Fruit fly (Drosophila melanogaster) whole organism, embryonic: ENCODE data around the gene CG5937.
A peak's percentile ranks its signal among the peaks of the same experiment; 100 is the strongest.

ENCODE experiments used
- Bgb ChIP-seq: fragments of 200-800 bp; sonication (Bioruptor generic); IDR thresholded peaks from 2 replicates; pipeline ENCODE4 v1.3.6; 2022; ENCODE audit warnings: missing biosample characterization, missing genetic modification characterization; ENCODE audit not compliant: partially characterized antibody
- CG10147 ChIP-seq: fragments of 200-800 bp; sonication (Bioruptor generic); optimal IDR thresholded peaks from 2 replicates; lab custom pipeline; 2019; ENCODE audit warnings: missing biosample characterization, mild to moderate bottlenecking, missing genetic modification characterization, moderate library complexity
- CG10209 ChIP-seq: fragments of 200-800 bp; sonication (Bioruptor generic); optimal IDR thresholded peaks from 3 replicates; lab custom pipeline; 2017; ENCODE audit warnings: missing biosample characterization, mild to moderate bottlenecking, missing genetic modification characterization, missing genetic modification reagents
- CG1024 ChIP-seq: fragments of 200-800 bp; sonication (Bioruptor generic); IDR thresholded peaks from 2 replicates; pipeline ENCODE4 v1.3.6; 2022; ENCODE audit warnings: missing biosample characterization, missing genetic modification characterization
- CG10267 ChIP-seq: fragments of 200-800 bp; sonication (Bioruptor generic); optimal IDR thresholded peaks from 2 replicates; lab custom pipeline; 2018; ENCODE audit warnings: missing biosample characterization, mild to moderate bottlenecking, missing genetic modification characterization, moderate library complexity
- CG10462 ChIP-seq: fragments of 200-800 bp; sonication (Bioruptor generic); optimal IDR thresholded peaks from 2 replicates; lab custom pipeline; 2016; ENCODE audit warnings: missing biosample characterization, missing genetic modification characterization
- CG10959 ChIP-seq: fragments of 200-800 bp; sonication (Bioruptor generic); IDR thresholded peaks from 2 replicates; pipeline ENCODE4 v1.3.6; 2022; ENCODE audit warnings: missing biosample characterization, missing genetic modification characterization
- CG11093 ChIP-seq: fragments of 200-800 bp; sonication (Bioruptor generic); IDR thresholded peaks from 3 replicates; pipeline ENCODE4 v1.3.6; 2022; ENCODE audit warnings: missing biosample characterization, missing genetic modification characterization
- CG12104 ChIP-seq: fragments of 200-800 bp; sonication (Bioruptor generic); optimal IDR thresholded peaks from 3 replicates; lab custom pipeline; 2016; ENCODE audit warnings: missing biosample characterization, missing genetic modification characterization
- CG12769 ChIP-seq: fragments of 200-800 bp; sonication (Bioruptor generic); optimal IDR thresholded peaks from 2 replicates; lab custom pipeline; 2019; ENCODE audit warnings: missing biosample characterization, mild to moderate bottlenecking, missing genetic modification characterization, moderate library complexity
- CG13123 ChIP-seq: fragments of 200-800 bp; sonication (Bioruptor generic); optimal IDR thresholded peaks from 2 replicates; lab custom pipeline; 2016; ENCODE audit warnings: missing biosample characterization, missing genetic modification characterization
- CG14710 ChIP-seq: fragments of 200-800 bp; sonication (Bioruptor generic); optimal IDR thresholded peaks from 3 replicates; lab custom pipeline; 2019; ENCODE audit warnings: missing biosample characterization, mild to moderate bottlenecking, missing genetic modification characterization, moderate library complexity
- CG16815 ChIP-seq: fragments of 200-800 bp; sonication (Bioruptor generic); optimal IDR thresholded peaks from 3 replicates; lab custom pipeline; 2017; ENCODE audit warnings: missing biosample characterization, mild to moderate bottlenecking, missing genetic modification characterization
- CG17612 ChIP-seq: fragments of 200-800 bp; sonication (Bioruptor generic); IDR thresholded peaks from 2 replicates; pipeline ENCODE4 v1.3.6; 2022; ENCODE audit warnings: missing biosample characterization, missing genetic modification characterization
- CG18262 ChIP-seq: fragments of 200-800 bp; optimal IDR thresholded peaks from 3 replicates; lab custom pipeline; 2019; ENCODE audit warnings: missing biosample characterization, mild to moderate bottlenecking, missing genetic modification characterization, moderate library complexity
- CG3847 ChIP-seq: fragments of 200-800 bp; sonication (Bioruptor generic); IDR thresholded peaks from 2 replicates; pipeline ENCODE4 v1.3.6; 2022; ENCODE audit warnings: missing biosample characterization, missing genetic modification characterization
- CG43689 ChIP-seq: fragments of 200-800 bp; sonication (Bioruptor generic); IDR thresholded peaks from 2 replicates; pipeline ENCODE4 v1.3.6; 2022; ENCODE audit warnings: missing biosample characterization, missing genetic modification characterization
- CG5245 ChIP-seq: fragments of 200-800 bp; sonication (Bioruptor generic); optimal IDR thresholded peaks from 3 replicates; lab custom pipeline; 2016; ENCODE audit warnings: missing biosample characterization, missing genetic modification characterization
- CG6254 ChIP-seq: fragments of 200-800 bp; sonication (Bioruptor generic); optimal IDR thresholded peaks from 3 replicates; lab custom pipeline; 2017; ENCODE audit warnings: mild to moderate bottlenecking, missing biosample characterization, missing genetic modification reagents, missing genetic modification characterization
- CG6854 ChIP-seq: fragments of 200-800 bp; sonication (Bioruptor generic); optimal IDR thresholded peaks from 3 replicates; lab custom pipeline; 2017; ENCODE audit warnings: missing biosample characterization, mild to moderate bottlenecking, missing genetic modification characterization
- CG7271 ChIP-seq: fragments of 200-800 bp; sonication (Bioruptor generic); optimal IDR thresholded peaks from 2 replicates; lab custom pipeline; 2018; ENCODE audit warnings: missing biosample characterization, mild to moderate bottlenecking, missing genetic modification characterization, moderate library complexity
- CG7556 ChIP-seq: fragments of 200-800 bp; sonication (Bioruptor generic); optimal IDR thresholded peaks from 2 replicates; lab custom pipeline; 2017; ENCODE audit warnings: missing biosample characterization, mild to moderate bottlenecking, missing genetic modification characterization
- CG8281 ChIP-seq: fragments of 200-800 bp; sonication (Bioruptor generic); optimal IDR thresholded peaks from 2 replicates; lab custom pipeline; 2018; ENCODE audit warnings: missing biosample characterization, mild to moderate bottlenecking, missing genetic modification characterization, moderate library complexity
- CHES-1-like ChIP-seq: fragments of 200-800 bp; sonication (Bioruptor generic); optimal IDR thresholded peaks from 2 replicates; lab custom pipeline; 2016; ENCODE audit warnings: missing biosample characterization, missing genetic modification characterization
- Chrac-16 ChIP-seq: fragments of 200-800 bp; sonication (Bioruptor generic); optimal IDR thresholded peaks from 3 replicates; lab custom pipeline; 2016; ENCODE audit warnings: missing biosample characterization, missing genetic modification characterization
- D19B ChIP-seq: fragments of 200-800 bp; sonication (Bioruptor generic); optimal IDR thresholded peaks from 2 replicates; lab custom pipeline; 2017; ENCODE audit warnings: missing biosample characterization, mild to moderate bottlenecking, missing genetic modification characterization
- Dll ChIP-seq: fragments of 200-800 bp; sonication (Bioruptor generic); IDR thresholded peaks from 4 replicates; pipeline ENCODE4 v1.3.6; 2022; ENCODE audit warnings: missing biosample characterization, missing genetic modification characterization; ENCODE audit not compliant: partially characterized antibody
- Doc2 ChIP-seq: fragments of 200-800 bp; sonication (Bioruptor generic); IDR thresholded peaks from 2 replicates; pipeline ENCODE4 v1.3.6; 2022; ENCODE audit warnings: missing biosample characterization, missing genetic modification characterization
- Doc3 ChIP-seq: fragments of 200-800 bp; sonication (Bioruptor generic); IDR thresholded peaks from 3 replicates; pipeline ENCODE4 v1.3.6; 2022; ENCODE audit warnings: missing biosample characterization, missing genetic modification characterization; ENCODE audit not compliant: partially characterized antibody
- Fer2 ChIP-seq: fragments of 200-800 bp; sonication (Bioruptor generic); optimal IDR thresholded peaks from 2 replicates; lab custom pipeline; 2018; ENCODE audit warnings: missing biosample characterization, mild to moderate bottlenecking, missing genetic modification characterization, moderate library complexity
- Hr3 ChIP-seq: fragments of 200-800 bp; sonication (Bioruptor generic); optimal IDR thresholded peaks from 3 replicates; lab custom pipeline; 2016; ENCODE audit warnings: missing biosample characterization, missing genetic modification characterization
- Hsf ChIP-seq: fragments of 200-800 bp; sonication (Bioruptor generic); optimal IDR thresholded peaks from 3 replicates; lab custom pipeline; 2016; ENCODE audit warnings: missing biosample characterization, missing genetic modification characterization
- PHDP ChIP-seq: fragments of 200-800 bp; sonication (Bioruptor generic); optimal IDR thresholded peaks from 3 replicates; lab custom pipeline; 2018; ENCODE audit warnings: missing biosample characterization, mild to moderate bottlenecking, missing genetic modification characterization, moderate library complexity
- Sox100B ChIP-seq: fragments of 200-800 bp; sonication (Bioruptor generic); optimal IDR thresholded peaks from 3 replicates; lab custom pipeline; 2018; ENCODE audit warnings: missing biosample characterization, mild to moderate bottlenecking, missing genetic modification characterization
- aop ChIP-seq: fragments of 200-800 bp; sonication (Bioruptor generic); IDR thresholded peaks from 2 replicates; pipeline ENCODE4 v1.3.6; 2022; ENCODE audit warnings: missing biosample characterization, missing genetic modification characterization
- bowl ChIP-seq: fragments of 200-800 bp; sonication (Bioruptor generic); IDR thresholded peaks from 2 replicates; pipeline ENCODE4 v1.3.6; 2022; ENCODE audit warnings: missing biosample characterization, missing genetic modification characterization
- bsh ChIP-seq, 2 experiments: fragments of 200-800 bp; sonication (Bioruptor generic); optimal IDR thresholded peaks; 2 replicates each; lab custom pipeline; 2017 to 2018; ENCODE audit warnings: mild to moderate bottlenecking in 2 of 2, missing biosample characterization in 2 of 2, missing genetic modification characterization in 2 of 2, moderate library complexity in 1 of 2
- dan ChIP-seq: fragments of 200-800 bp; sonication (Bioruptor generic); IDR thresholded peaks from 2 replicates; pipeline ENCODE4 v1.3.6; 2022; ENCODE audit warnings: missing biosample characterization, missing genetic modification characterization
- eyg ChIP-seq: fragments of 200-800 bp; sonication (Bioruptor generic); optimal IDR thresholded peaks from 3 replicates; lab custom pipeline; 2016; ENCODE audit warnings: missing biosample characterization, missing genetic modification characterization
- gcm2 ChIP-seq: fragments of 200-800 bp; sonication (Bioruptor generic); optimal IDR thresholded peaks from 2 replicates; lab custom pipeline; 2016; ENCODE audit warnings: missing biosample characterization, missing genetic modification characterization
- jigr1 ChIP-seq: fragments of 200-800 bp; sonication (Bioruptor generic); IDR thresholded peaks from 3 replicates; pipeline ENCODE4 v1.3.6; 2022; ENCODE audit warnings: missing biosample characterization, missing genetic modification characterization
- kni ChIP-seq: fragments of 200-800 bp; sonication (Bioruptor generic); optimal IDR thresholded peaks from 3 replicates; lab custom pipeline; 2017; ENCODE audit warnings: mild to moderate bottlenecking, missing biosample characterization, missing genetic modification reagents, missing genetic modification characterization
- mam ChIP-seq: fragments of 200-800 bp; sonication (Bioruptor generic); optimal IDR thresholded peaks from 3 replicates; lab custom pipeline; 2016; ENCODE audit warnings: missing biosample characterization, missing genetic modification characterization
- mirr ChIP-seq: fragments of 200-800 bp; sonication (Bioruptor generic); optimal IDR thresholded peaks from 3 replicates; lab custom pipeline; 2018; ENCODE audit warnings: missing biosample characterization, mild to moderate bottlenecking, missing genetic modification characterization
- nmo ChIP-seq: fragments of 200-800 bp; sonication (Bioruptor generic); optimal IDR thresholded peaks from 2 replicates; lab custom pipeline; 2018; ENCODE audit warnings: missing biosample characterization, mild to moderate bottlenecking, missing genetic modification characterization, moderate library complexity
- pita ChIP-seq: fragments of 200-800 bp; sonication (Bioruptor generic); optimal IDR thresholded peaks from 2 replicates; lab custom pipeline; 2017; ENCODE audit warnings: missing biosample characterization, mild to moderate bottlenecking, missing genetic modification characterization
- pros ChIP-seq: fragments of 200-800 bp; sonication (Bioruptor generic); optimal IDR thresholded peaks from 3 replicates; lab custom pipeline; 2019; ENCODE audit warnings: missing biosample characterization, mild to moderate bottlenecking, missing genetic modification characterization, moderate library complexity
- rib ChIP-seq: fragments of 200-800 bp; sonication (Bioruptor generic); IDR thresholded peaks from 2 replicates; pipeline ENCODE4 v1.3.6; 2022; ENCODE audit warnings: missing biosample characterization, missing genetic modification characterization
- ssp ChIP-seq: fragments of 200-800 bp; sonication (Bioruptor generic); IDR thresholded peaks from 2 replicates; pipeline ENCODE4 v1.3.6; 2022; ENCODE audit warnings: missing biosample characterization, missing genetic modification characterization
- sug ChIP-seq: fragments of 200-800 bp; optimal IDR thresholded peaks from 2 replicates; lab custom pipeline; 2019; ENCODE audit warnings: missing biosample characterization, mild to moderate bottlenecking, missing genetic modification characterization, moderate library complexity
- tap ChIP-seq: fragments of 200-800 bp; optimal IDR thresholded peaks from 3 replicates; lab custom pipeline; 2019; ENCODE audit warnings: missing biosample characterization, mild to moderate bottlenecking, missing genetic modification characterization, moderate library complexity

CG5937 gene

DNA sequence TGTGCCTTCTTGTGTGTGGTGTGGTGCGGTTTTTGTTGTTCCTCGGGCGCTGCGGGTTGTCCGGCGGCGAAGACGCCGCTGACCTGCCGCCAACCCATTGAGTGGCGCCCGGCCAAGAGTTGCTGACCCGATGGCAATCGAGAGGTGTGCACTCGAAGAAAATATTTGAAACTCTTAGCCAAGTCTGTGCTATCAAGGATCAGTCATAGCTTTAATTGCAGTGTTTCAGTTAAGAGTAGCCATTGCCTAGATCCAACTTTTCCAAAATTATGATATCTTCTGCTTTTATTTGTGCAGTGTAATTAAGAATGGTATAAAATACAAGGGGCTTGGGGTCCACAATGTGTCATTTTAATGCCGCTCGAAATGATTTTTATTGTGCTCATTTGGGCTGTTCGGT, 15.2 kb upstream of the CG5937 start (continued):
- TF ChIP-seq CG5245 (peak; percentile 21), CG16815 (GFP tag; lab: Kevin White, UChicago) (peak; percentile 61), CG43689 (GFP tag; lab: Robert Waterston, UW) (no peak), Hr3 (GFP tag; lab: Kevin White, UChicago) (peak; percentile 39), CG10147 (GFP tag; lab: Kevin White, UChicago) (no peak), CG17612 (no peak), CG1024 (0 out of 2 replicates have a peak, but pooled peaks have one; percentile 45), Doc2 (GFP tag; lab: Robert Waterston, UW) (no peak), aop (GFP tag; lab: Robert Waterston, UW) (no peak), Sox100B (GFP tag; lab: Kevin White, UChicago) (peak; percentile 9), pros (no peak), jigr1 (GFP tag; lab: Robert Waterston, UW) (peak; percentile 38; the same call in 1 of the 3 replicates), eyg (GFP tag; lab: Kevin White, UChicago) (no peak), CG10462 (GFP tag; lab: Kevin White, UChicago) (no peak), Dll (no peak), pita (GFP tag; lab: Kevin White, UChicago) (no peak), Chrac-16 (peak; percentile 62), Fer2 (no peak), CHES-1-like (GFP tag; lab: Kevin White, UChicago) (peak; percentile 16), CG10209 (GFP tag; lab: Kevin White, UChicago) (peak; percentile 46), sug (tag; lab: Kevin White, UChicago) (no peak), bowl (GFP tag; lab: Robert Waterston, UW) (no peak), CG6854 (GFP tag; lab: Kevin White, UChicago) (no peak), kni (peak; percentile 50), CG7556 (GFP tag; lab: Kevin White, UChicago) (peak; percentile 43), nmo (GFP tag; lab: Kevin White, UChicago) (peak; percentile 51), CG11093 (GFP tag; lab: Robert Waterston, UW) (no peak), CG6254 (GFP tag; lab: Kevin White, UChicago) (peak; percentile 50), gcm2 (no peak), CG12769 (tag; lab: Kevin White, UChicago) (peak; percentile 0), dan (GFP tag; lab: Robert Waterston, UW) (no peak), ssp (GFP tag; lab: Robert Waterston, UW) (no peak), Bgb (GFP tag; lab: Robert Waterston, UW) (no peak), Hsf (GFP tag; lab: Kevin White, UChicago) (peak; percentile 47), CG8281 (tag; lab: Kevin White, UChicago) (no peak), bsh (GFP tag; optimal IDR thresholded peaks at IDR 0.05; lab: Kevin White, UChicago) (peak in 1 of 2 experiments; percentile 77), CG10959 (GFP tag; lab: Robert Waterston, UW) (0 out of 2 replicates have a peak, but pooled peaks have one; percentile 52), PHDP (no peak), CG14710 (peak; percentile 57), CG3847 (no peak), D19B (GFP tag; lab: Kevin White, UChicago) (no peak), CG12104 (GFP tag; lab: Kevin White, UChicago) (no peak), CG13123 (peak; percentile 7), CG7271 (tag; lab: Kevin White, UChicago) (no peak), CG18262 (tag; lab: Kevin White, UChicago) (peak; percentile 75), mirr (no peak), rib (GFP tag; lab: Robert Waterston, UW) (no peak), tap (tag; lab: Kevin White, UChicago) (peak; percentile 16), CG10267 (tag; lab: Kevin White, UChicago) (peak; percentile 48), mam (GFP tag; lab: Kevin White, UChicago) (no peak), Doc3 (GFP tag; lab: Robert Waterston, UW) (no peak)
